Fruit fly (Drosophila melanogaster) whole organism, prepupa: ENCODE measurements around the gene CG4962.

ENCODE experiments used
- CG16779 ChIP-seq: fragments of 200-800 bp; sonication (Bioruptor generic); optimal IDR thresholded peaks from 3 replicates; lab custom pipeline; 2017; ENCODE audit warnings: missing biosample characterization, mild to moderate bottlenecking, missing genetic modification characterization
- CG6854 ChIP-seq: fragments of 200-800 bp; sonication (Bioruptor generic); optimal IDR thresholded peaks from 2 replicates; lab custom pipeline; 2017; ENCODE audit warnings: missing biosample characterization, mild to moderate bottlenecking, missing genetic modification characterization

DNA sequence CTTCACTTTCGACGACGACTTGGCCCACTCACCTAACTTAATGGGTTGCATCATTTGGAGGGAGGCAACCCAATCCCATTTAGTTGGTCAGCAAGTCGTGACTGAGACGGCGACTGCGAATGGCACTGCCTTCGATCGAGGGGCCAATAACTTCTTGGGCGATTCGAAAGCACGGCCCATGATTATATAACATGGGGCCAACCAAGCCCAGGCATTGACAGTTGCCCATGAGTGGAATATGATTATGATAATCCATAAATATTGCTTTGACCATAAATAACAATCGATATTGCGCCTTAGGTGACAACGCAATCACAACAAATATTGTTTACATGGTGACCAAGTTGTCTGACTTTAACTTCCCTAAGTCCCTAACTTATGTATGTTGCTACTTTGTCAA lies 11.5 kb downstream of the CG4962 start, which contains the start of gene CG13048:
- TF ChIP-seq CG6854 (GFP tag; lab: Kevin White, UChicago), result no peak
- TF ChIP-seq CG16779 (tag; lab: Kevin White, UChicago), result no peak
